Fruit fly (Drosophila melanogaster): Measurements from ENCODE around the gene CG14989.

DNA sequence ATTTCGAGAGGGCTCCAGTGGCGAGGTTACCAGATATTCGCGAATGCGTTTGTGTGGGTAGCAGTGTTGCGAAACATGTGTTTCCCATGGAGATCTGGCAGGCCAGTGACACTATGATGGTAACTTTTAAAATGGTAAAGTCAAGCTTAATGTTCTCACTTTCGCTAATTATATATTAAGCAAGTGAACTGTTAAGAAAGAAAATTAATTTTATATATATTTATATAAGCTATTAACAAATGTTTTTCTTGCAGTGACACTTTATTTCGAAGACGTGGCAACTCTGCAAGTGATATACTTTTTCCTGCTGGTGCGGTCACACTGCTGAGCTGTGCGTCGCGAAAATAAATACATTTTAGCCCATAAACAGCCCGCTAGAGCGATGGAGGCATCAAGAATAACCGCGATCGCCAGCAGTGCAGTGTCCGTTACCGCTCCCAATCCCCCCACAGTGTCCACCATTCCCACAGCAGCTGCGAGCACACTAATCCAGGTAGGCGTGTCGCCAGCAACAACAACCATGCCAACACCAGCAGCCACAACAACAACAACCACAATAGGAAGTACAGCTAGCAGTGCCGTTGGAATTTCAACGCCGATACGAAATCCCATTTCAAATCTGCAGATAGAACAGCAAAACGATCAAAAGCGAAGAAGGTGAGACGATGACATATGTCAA is 47.0 kb upstream of the CG14989 start, which contains the start of the genes CG11593 and Rcd5:
- TF ChIP-seq Sin3A (optimal IDR thresholded peaks at IDR 0.05) (no peak), Myc (optimal IDR thresholded peaks at IDR 0.05) (no peak), psq (optimal IDR thresholded peaks at IDR 0.05) (no peak), h (optimal IDR thresholded peaks at IDR 0.05) (no peak)
